Worm (Caenorhabditis elegans) whole organism, midembryonic: ENCODE results near the gene F49C5.16.

ENCODE experiments used
- T22C8.4 ChIP-seq: fragments of 200-800 bp; sonication (Bioruptor generic); IDR thresholded peaks from 2 replicates; pipeline ENCODE4 v1.3.6; 2022; ENCODE audit warnings: missing genetic modification characterization, missing compliant biosample characterization
- cog-1 ChIP-seq: sonication (generic microtip); optimal IDR thresholded peaks from 2 replicates; lab custom pipeline; 2016; ENCODE audit warnings: missing genetic modification characterization, missing compliant biosample characterization
- flt-1 ChIP-seq: fragments of 200-800 bp; sonication (Bioruptor generic); IDR thresholded peaks from 2 replicates; pipeline ENCODE4 v1.3.6; 2022; ENCODE audit warnings: missing genetic modification characterization, missing compliant biosample characterization
- klf-2 ChIP-seq: fragments of 200-800 bp; sonication (Bioruptor generic); conservative IDR thresholded peaks from 2 replicates; pipeline ENCODE4 v1.3.6; 2022; ENCODE audit warnings: missing genetic modification reagents, missing genetic modification characterization, missing compliant biosample characterization
- med-1 ChIP-seq: sonication (generic microtip); optimal IDR thresholded peaks from 2 replicates; lab custom pipeline; 2017; ENCODE audit warnings: missing genetic modification characterization, mild to moderate bottlenecking, missing compliant biosample characterization, antibody characterized with exemption, missing genetic modification reagents; ENCODE audit not compliant: insufficient read depth
- ref-1 ChIP-seq: fragments of 200-800 bp; sonication (Bioruptor generic); conservative IDR thresholded peaks from 2 replicates; pipeline ENCODE4 v1.3.6; 2022; ENCODE audit warnings: missing genetic modification reagents, missing genetic modification characterization, missing compliant biosample characterization
- ztf-23 ChIP-seq: fragments of 200-800 bp; sonication (Bioruptor generic); IDR thresholded peaks from 2 replicates; pipeline ENCODE4 v1.3.6; 2022; ENCODE audit warnings: missing genetic modification reagents, missing genetic modification characterization, missing compliant biosample characterization
- ztf-29 ChIP-seq: fragments of 200-800 bp; sonication (Bioruptor generic); IDR thresholded peaks from 2 replicates; pipeline ENCODE4 v1.3.6; 2022; ENCODE audit warnings: missing genetic modification reagents, missing genetic modification characterization, missing compliant biosample characterization

DNA sequence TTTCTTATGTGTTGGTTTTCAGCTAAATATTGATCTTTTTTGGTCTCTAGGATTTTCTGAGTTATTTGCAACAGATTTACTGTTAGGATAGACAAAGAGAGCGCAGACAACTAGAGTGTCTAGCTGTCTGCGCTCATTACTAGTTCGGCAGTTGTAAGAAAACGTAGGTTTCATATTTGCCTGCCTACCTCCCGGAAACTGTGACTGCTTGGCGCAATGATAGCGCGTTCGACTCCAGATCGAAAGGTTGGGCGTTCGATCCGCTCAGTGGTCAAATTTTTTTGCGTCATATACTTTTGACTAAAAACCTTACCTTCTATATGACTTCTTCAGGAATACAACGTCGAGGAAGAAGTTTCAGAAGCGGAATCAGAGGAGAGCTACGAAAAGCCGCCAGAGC, 8.3 kb upstream of the F49C5.16 start:
- TF ChIP-seq ztf-23 (GFP tag; lab: Robert Waterston, UW) (no peak), T22C8.4 (no peak), med-1 (GFP tag; lab: Kevin White, UChicago) (no peak), ref-1 (GFP tag; lab: Robert Waterston, UW) (no peak), klf-2 (GFP tag; lab: Robert Waterston, UW) (no peak), cog-1 (no peak), flt-1 (GFP tag; lab: Robert Waterston, UW) (no peak), ztf-29 (GFP tag; lab: Robert Waterston, UW) (no peak)
